Fruit fly (Drosophila melanogaster) whole organism, wandering third instar larva: ENCODE results near the gene CG32235.

ENCODE experiments used
- CG32264 ChIP-seq: fragments of 200-800 bp; sonication (Bioruptor generic); optimal IDR thresholded peaks from 2 replicates; lab custom pipeline; 2016; ENCODE audit warnings: missing biosample characterization, missing genetic modification characterization
- CG9705 ChIP-seq: fragments of 200-800 bp; sonication (Bioruptor generic); optimal IDR thresholded peaks from 2 replicates; lab custom pipeline; 2018; ENCODE audit warnings: missing biosample characterization, mild to moderate bottlenecking, missing genetic modification characterization
- CrebA ChIP-seq: fragments of 200-800 bp; sonication (Bioruptor generic); optimal IDR thresholded peaks from 2 replicates; lab custom pipeline; 2016; ENCODE audit warnings: missing biosample characterization, mild to moderate bottlenecking, missing genetic modification characterization, borderline replicate concordance
- HLH106 ChIP-seq: fragments of 200-800 bp; optimal IDR thresholded peaks from 3 replicates; lab custom pipeline; 2019; ENCODE audit warnings: missing biosample characterization, mild to moderate bottlenecking, missing genetic modification characterization, moderate library complexity
- Mio ChIP-seq: sonication (Bioruptor generic); optimal IDR thresholded peaks from 2 replicates; lab custom pipeline; 2016; ENCODE audit warnings: missing biosample characterization, missing genetic modification characterization
- N ChIP-seq: fragments of >200 bp; optimal IDR thresholded peaks from 2 replicates; lab custom pipeline; 2018; ENCODE audit warnings: missing biosample characterization, missing external identifiers, missing genetic modification characterization
- Rel ChIP-seq, 2 experiments: fragments of 200-800 bp; sonication (Bioruptor generic) in 1 of 2; optimal IDR thresholded peaks; 2 replicates in 1 of 2; 3 replicates in 1 of 2; lab custom pipeline; 2016 to 2019; ENCODE audit warnings: mild to moderate bottlenecking in 2 of 2, missing biosample characterization in 2 of 2, missing genetic modification characterization in 2 of 2, moderate library complexity in 1 of 2
- dl ChIP-seq, 2 experiments: fragments of 175-275, 200-275 bp in 1 of 2; fragments of 200-275 bp in 1 of 2; sonication (Bioruptor generic); optimal IDR thresholded peaks; lab custom pipeline; 2018; ENCODE audit warnings: mild to moderate bottlenecking in 2 of 2, missing biosample characterization in 2 of 2, missing genetic modification characterization in 2 of 2, moderate library complexity in 2 of 2; ENCODE audit not compliant: partially characterized antibody in 2 of 2, insufficient read depth in 1 of 2
- dmrt93B ChIP-seq: fragments of 200-800 bp; sonication (Bioruptor generic); optimal IDR thresholded peaks from 2 replicates; lab custom pipeline; 2018; ENCODE audit warnings: missing biosample characterization, mild to moderate bottlenecking, missing genetic modification characterization
- fru ChIP-seq: fragments of 200-800 bp; sonication (Bioruptor generic); optimal IDR thresholded peaks from 3 replicates; lab custom pipeline; 2016; ENCODE audit warnings: missing biosample characterization, mild to moderate bottlenecking, missing genetic modification characterization
- psq ChIP-seq: fragments of 200-800 bp; sonication (Bioruptor generic); optimal IDR thresholded peaks from 3 replicates; lab custom pipeline; 2017; ENCODE audit warnings: missing biosample characterization, mild to moderate bottlenecking, missing genetic modification characterization, moderate library complexity
- rgr ChIP-seq: fragments of 200-800 bp; sonication (Bioruptor generic); optimal IDR thresholded peaks from 3 replicates; lab custom pipeline; 2016; ENCODE audit warnings: missing biosample characterization, mild to moderate bottlenecking, missing genetic modification characterization
- usp ChIP-seq: fragments of >200 bp; optimal IDR thresholded peaks from 2 replicates; lab custom pipeline; 2017; ENCODE audit warnings: missing biosample characterization, missing genetic modification characterization

DNA sequence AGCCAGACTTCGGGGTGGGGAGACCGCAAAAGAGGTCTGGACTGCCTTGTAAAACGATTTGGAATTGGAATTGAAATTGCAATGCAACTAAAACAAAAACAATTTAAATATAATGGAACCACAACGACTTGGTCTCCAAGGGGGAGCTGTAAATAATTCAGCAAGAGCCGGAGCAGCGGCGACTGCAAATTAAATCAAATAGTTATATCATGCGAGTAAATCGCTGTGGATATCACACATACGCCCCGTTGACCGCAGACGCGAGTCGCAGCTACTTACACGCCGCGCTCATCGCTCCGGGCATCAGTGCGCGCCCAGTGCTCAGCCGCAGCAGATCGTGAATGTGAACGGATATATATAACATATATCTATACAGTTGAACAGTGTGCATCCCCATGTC is 49.8 kb upstream of the CG32235 start, which contains the start of gene Rh50:
- TF ChIP-seq Mio: no peak
- TF ChIP-seq HLH106 (tag; lab: Kevin White, UChicago): no peak
- no peak for TF ChIP-seq psq (GFP tag; lab: Kevin White, UChicago)
- no peak for TF ChIP-seq CG32264 (GFP tag; lab: Kevin White, UChicago)
- TF ChIP-seq N (GFP tag; lab: Kevin White, UChicago): no peak
- no peak for TF ChIP-seq Rel (GFP tag; optimal IDR thresholded peaks at IDR 0.05; lab: Kevin White, UChicago)
- no peak for TF ChIP-seq Rel (tag; optimal IDR thresholded peaks at IDR 0.05; lab: Kevin White, UChicago)
- no peak for TF ChIP-seq CG9705 (GFP tag; lab: Kevin White, UChicago)
- TF ChIP-seq fru: no peak
- no peak for TF ChIP-seq CrebA (GFP tag; lab: Kevin White, UChicago)
- no peak for TF ChIP-seq rgr (GFP tag; lab: Kevin White, UChicago)
- no peak for TF ChIP-seq dl (GFP tag; optimal IDR thresholded peaks at IDR 0.05; lab: Kevin White, UChicago; ENCODE audit: insufficient read depth in 1 of 2, partially characterized antibody in 2 of 2)
- TF ChIP-seq usp (GFP tag; lab: Kevin White, UChicago): no peak
- no peak for TF ChIP-seq dmrt93B (GFP tag; lab: Kevin White, UChicago)
